Worm (Caenorhabditis elegans): ENCODE data around the gene nspb-3.

DNA sequence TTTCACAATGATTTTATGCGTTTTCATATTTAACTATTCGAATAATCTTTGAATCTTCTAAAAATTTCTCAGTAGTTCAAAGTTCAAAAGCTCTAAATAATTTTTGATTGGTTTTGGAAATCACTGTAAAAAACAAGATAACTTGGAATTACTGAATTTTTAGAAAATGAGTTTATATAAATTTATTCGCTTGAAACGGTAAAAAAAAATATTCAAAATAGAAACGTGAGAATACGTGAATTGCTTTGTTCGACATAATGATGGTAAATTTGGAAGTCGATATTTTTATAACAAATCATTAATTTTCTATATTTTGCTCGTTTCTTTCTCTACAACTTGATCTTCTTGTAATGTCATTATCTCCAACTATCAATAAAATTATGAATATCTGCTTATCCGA, 28.6 kb upstream of the nspb-3 start, which contains the start of gene C01B10.44:
- TF ChIP-seq nhr-23 (tag; optimal IDR thresholded peaks at IDR 0.05) = no peak
- no peak for TF ChIP-seq aly-2 (tag; optimal IDR thresholded peaks at IDR 0.05)
- TF ChIP-seq elt-3 (tag; optimal IDR thresholded peaks at IDR 0.05) = no peak
- TF ChIP-seq ama-1 (optimal IDR thresholded peaks at IDR 0.05) = no peak
- no peak for TF ChIP-seq lsy-2 (tag; optimal IDR thresholded peaks at IDR 0.05)
- TF ChIP-seq nhr-237 (tag; optimal IDR thresholded peaks at IDR 0.05) = no peak
- TF ChIP-seq R02D3.7 (tag; optimal IDR thresholded peaks at IDR 0.05) = no peak
- no peak for TF ChIP-seq nhr-11 (tag; optimal IDR thresholded peaks at IDR 0.05)
- TF ChIP-seq egl-27 (tag; optimal IDR thresholded peaks at IDR 0.05) = no peak
- no peak for TF ChIP-seq dmd-4 (tag; optimal IDR thresholded peaks at IDR 0.05)
- TF ChIP-seq unc-62 (GFP tag; optimal IDR thresholded peaks at IDR 0.05) = no peak
- no peak for TF ChIP-seq alr-1 (tag; optimal IDR thresholded peaks at IDR 0.05)

Data from whole organism, L2 larva.